Worm (Caenorhabditis elegans) whole organism, L2 larva: ENCODE results near the gene pitr-1.

Experiments
- Y55F3AM.14 ChIP-seq: fragments of 200-800 bp; sonication (Bioruptor generic); optimal IDR thresholded peaks from 2 replicates; lab custom pipeline; 2018; ENCODE audit warnings: mild to moderate bottlenecking, missing genetic modification characterization, missing compliant biosample characterization
- aly-2 ChIP-seq: fragments of 150-350 bp; optimal IDR thresholded peaks from 2 replicates; lab custom pipeline; 2014; ENCODE audit warnings: missing biosample characterization, missing genetic modification characterization
- ama-1 ChIP-seq: fragments of 150-350 bp; optimal IDR thresholded peaks from 2 replicates; lab custom pipeline; 2018; ENCODE audit warnings: inconsistent platforms
- blmp-1 ChIP-seq: sonication (generic microtip); optimal IDR thresholded peaks from 2 replicates; lab custom pipeline; 2017; ENCODE audit warnings: missing genetic modification characterization, mild to moderate bottlenecking, missing compliant biosample characterization, antibody characterized with exemption, moderate library complexity; ENCODE audit not compliant: insufficient read depth
- ceh-82 ChIP-seq: fragments of 150-350 bp; optimal IDR thresholded peaks from 2 replicates; lab custom pipeline; 2014; ENCODE audit warnings: missing biosample characterization, missing genetic modification characterization
- dmd-4 ChIP-seq: sonication (generic microtip); optimal IDR thresholded peaks from 2 replicates; lab custom pipeline; 2017; ENCODE audit warnings: missing biosample characterization, missing genetic modification characterization
- fos-1 ChIP-seq: fragments of 150-350 bp; optimal IDR thresholded peaks from 2 replicates; lab custom pipeline; 2014; ENCODE audit warnings: missing biosample characterization, missing genetic modification characterization
- lin-11 ChIP-seq: fragments of 150-350 bp; sonication (generic microtip); optimal IDR thresholded peaks from 2 replicates; lab custom pipeline; 2014; ENCODE audit warnings: missing biosample characterization, missing genetic modification characterization, inconsistent platforms, mixed read lengths
- lin-13 ChIP-seq: fragments of 150-350 bp; optimal IDR thresholded peaks from 2 replicates; lab custom pipeline; 2014; ENCODE audit warnings: missing biosample characterization, missing genetic modification reagents, missing genetic modification characterization
- mbf-1 ChIP-seq: sonication (generic microtip); optimal IDR thresholded peaks from 2 replicates; lab custom pipeline; 2017; ENCODE audit warnings: missing biosample characterization, missing genetic modification characterization
- mdl-1 ChIP-seq, 2 experiments: fragments of 150-350 bp in 1 of 2; sonication (generic microtip) in 1 of 2; optimal IDR thresholded peaks; 2 replicates each; lab custom pipeline; 2017; ENCODE audit warnings: missing biosample characterization in 2 of 2, missing genetic modification characterization in 2 of 2
- nhr-10 ChIP-seq: sonication (generic microtip); optimal IDR thresholded peaks from 2 replicates; lab custom pipeline; 2017; ENCODE audit warnings: missing biosample characterization, missing genetic modification characterization
- nhr-11 ChIP-seq: fragments of 150-350 bp; optimal IDR thresholded peaks from 2 replicates; lab custom pipeline; 2014; ENCODE audit warnings: missing biosample characterization, missing genetic modification characterization
- nhr-237 ChIP-seq: fragments of 150-350 bp; optimal IDR thresholded peaks from 2 replicates; lab custom pipeline; 2014; ENCODE audit warnings: missing biosample characterization, missing genetic modification characterization
- nhr-25 ChIP-seq: fragments of 150-350 bp; sonication (generic microtip); optimal IDR thresholded peaks from 3 replicates; lab custom pipeline; 2014; ENCODE audit warnings: missing biosample characterization, missing genetic modification characterization
- peb-1 ChIP-seq: fragments of 150-350 bp; optimal IDR thresholded peaks from 2 replicates; lab custom pipeline; 2014; ENCODE audit warnings: missing biosample characterization, missing genetic modification characterization
- skn-1 ChIP-seq: sonication (generic microtip); optimal IDR thresholded peaks from 2 replicates; lab custom pipeline; 2017; ENCODE audit warnings: missing biosample characterization, missing genetic modification characterization
- sma-3 ChIP-seq: sonication (generic microtip); optimal IDR thresholded peaks from 2 replicates; lab custom pipeline; 2016; ENCODE audit warnings: missing genetic modification reagents, missing genetic modification characterization, missing compliant biosample characterization
- sma-9 ChIP-seq, 2 experiments: fragments of 150-350 bp in 1 of 2; sonication (generic microtip) in 1 of 2; optimal IDR thresholded peaks; 2 replicates each; lab custom pipeline; 2014 to 2016; ENCODE audit warnings: missing genetic modification characterization in 2 of 2, mild to moderate bottlenecking in 1 of 2, missing biosample characterization in 1 of 2, missing compliant biosample characterization in 1 of 2, missing genetic modification reagents in 1 of 2, moderate library complexity in 1 of 2
- snpc-4 ChIP-seq: fragments of 150-350 bp; optimal IDR thresholded peaks from 2 replicates; lab custom pipeline; 2014; ENCODE audit warnings: missing biosample characterization, missing genetic modification characterization
- unc-55 ChIP-seq: fragments of 150-350 bp; sonication (generic microtip); optimal IDR thresholded peaks from 3 replicates; lab custom pipeline; 2014; ENCODE audit warnings: missing biosample characterization, missing genetic modification reagents, missing genetic modification characterization
- zag-1 ChIP-seq: fragments of 150-350 bp; optimal IDR thresholded peaks from 2 replicates; lab custom pipeline; 2014; ENCODE audit warnings: missing biosample characterization, missing genetic modification characterization

The pitr-1 gene

ce11 chrIV:7440238-7440637 is 46.4 kb downstream of the pitr-1 start:
- TF ChIP-seq blmp-1 (tag; lab: Kevin White, UChicago) = peak; percentile 80
- no peak for TF ChIP-seq dmd-4

- TF ChIP-seq nhr-11 = no peak
- no peak for TF ChIP-seq blmp-1 (tag; lab: Kevin White, UChicago)
- TF ChIP-seq nhr-25 (tag; lab: Kevin White, UChicago) = no peak
- no peak for TF ChIP-seq sma-9 (GFP tag; optimal IDR thresholded peaks at IDR 0.05; lab: Kevin White, UChicago)
- TF ChIP-seq sma-9 (tag; optimal IDR thresholded peaks at IDR 0.05; lab: Kevin White, UChicago) = no peak
- peak; percentile 28 for TF ChIP-seq fos-1
- TF ChIP-seq ama-1 (lab: Kevin White, UChicago) = no peak
Measured at ce11 chrIV:7445236-7445635, 51.4 kb downstream of the pitr-1 start, which contains the start of gene valv-1. TSS of gene valv-1 (minus strand) at chrIV:7445336.

ce11 chrIV:7445995-7446394 is 52.1 kb downstream of the pitr-1 start, which contains the start of gene B0496.1:
TSS of gene B0496.1 (plus strand) at chrIV:7446295.
- no peak for TF ChIP-seq skn-1 (tag; lab: Kevin White, UChicago)
- no peak for TF ChIP-seq snpc-4 (tag; lab: Kevin White, UChicago)
- TF ChIP-seq nhr-237 (tag; lab: Kevin White, UChicago) = no peak
- no peak for TF ChIP-seq unc-55 (GFP tag; lab: Kevin White, UChicago)
- TF ChIP-seq lin-11 (tag; lab: Kevin White, UChicago) = no peak
- no peak for TF ChIP-seq nhr-10
- no peak for TF ChIP-seq peb-1 (tag; lab: Kevin White, UChicago)
- TF ChIP-seq mbf-1 (tag; lab: Kevin White, UChicago) = no peak
- TF ChIP-seq Y55F3AM.14 (GFP tag; lab: Kevin White, UChicago) = no peak
- no peak for TF ChIP-seq zag-1 (tag; lab: Kevin White, UChicago)
- no peak for TF ChIP-seq aly-2 (tag; lab: Kevin White, UChicago)
- no peak for TF ChIP-seq sma-3 (GFP tag; lab: Kevin White, UChicago)
- no peak for TF ChIP-seq mdl-1 (tag; optimal IDR thresholded peaks at IDR 0.05; lab: Kevin White, UChicago)
- TF ChIP-seq lin-13 (GFP tag; lab: Kevin White, UChicago) = no peak
- no peak for TF ChIP-seq ceh-82
